Fruit fly (Drosophila melanogaster) whole organism, embryonic: Measurements from ENCODE around the gene CG46427.
A peak's percentile ranks its signal among the peaks of the same experiment; 100 is the strongest.

Experiments
- ATbp ChIP-seq: fragments of 200-800 bp; sonication (Bioruptor generic); optimal IDR thresholded peaks from 2 replicates; lab custom pipeline; 2017; ENCODE audit warnings: missing biosample characterization, mild to moderate bottlenecking, missing genetic modification characterization, missing genetic modification reagents
- CG1024 ChIP-seq: fragments of 200-800 bp; sonication (Bioruptor generic); IDR thresholded peaks from 2 replicates; pipeline ENCODE4 v1.3.6; 2022; ENCODE audit warnings: missing biosample characterization, missing genetic modification characterization
- CG10321 ChIP-seq: fragments of 200-800 bp; sonication (Bioruptor generic); IDR thresholded peaks from 2 replicates; pipeline ENCODE4 v1.3.6; 2022; ENCODE audit warnings: missing biosample characterization, missing genetic modification characterization
- CG10565 ChIP-seq: fragments of 200-800 bp; sonication (Bioruptor generic); optimal IDR thresholded peaks from 3 replicates; lab custom pipeline; 2016; ENCODE audit warnings: missing biosample characterization, mild to moderate bottlenecking, missing genetic modification characterization
- CG12769 ChIP-seq: fragments of 200-800 bp; sonication (Bioruptor generic); optimal IDR thresholded peaks from 2 replicates; lab custom pipeline; 2019; ENCODE audit warnings: missing biosample characterization, mild to moderate bottlenecking, missing genetic modification characterization, moderate library complexity
- CG14050 ChIP-seq: fragments of 200-800 bp; sonication (Bioruptor generic); IDR thresholded peaks from 3 replicates; pipeline ENCODE4 v1.3.6; 2022; ENCODE audit warnings: missing biosample characterization, missing genetic modification characterization
- CG14860 ChIP-seq: fragments of 200-800 bp; sonication (Bioruptor generic); IDR thresholded peaks from 3 replicates; pipeline ENCODE4 v1.3.6; 2022; ENCODE audit warnings: missing biosample characterization, missing genetic modification characterization; ENCODE audit not compliant: partially characterized antibody
- CG1647 ChIP-seq: fragments of 200-800 bp; sonication (Bioruptor generic); optimal IDR thresholded peaks from 3 replicates; lab custom pipeline; 2016; ENCODE audit warnings: missing biosample characterization, missing genetic modification characterization
- CG16815 ChIP-seq: fragments of 200-800 bp; sonication (Bioruptor generic); optimal IDR thresholded peaks from 3 replicates; lab custom pipeline; 2017; ENCODE audit warnings: missing biosample characterization, mild to moderate bottlenecking, missing genetic modification characterization
- CG17361 ChIP-seq: fragments of 200-800 bp; sonication (Bioruptor generic); IDR thresholded peaks from 3 replicates; pipeline ENCODE4 v1.3.6; 2022; ENCODE audit warnings: missing biosample characterization, missing genetic modification characterization
- CG18764 ChIP-seq: fragments of 200-800 bp; sonication (Bioruptor generic); optimal IDR thresholded peaks from 3 replicates; lab custom pipeline; 2016; ENCODE audit warnings: missing biosample characterization, missing genetic modification characterization
- CG2875 ChIP-seq: fragments of 200-800 bp; sonication (Bioruptor generic); optimal IDR thresholded peaks from 2 replicates; lab custom pipeline; 2017; ENCODE audit warnings: missing biosample characterization, mild to moderate bottlenecking, missing genetic modification characterization, missing genetic modification reagents
- CG31365 ChIP-seq: fragments of 200-800 bp; sonication (Bioruptor generic); optimal IDR thresholded peaks from 2 replicates; lab custom pipeline; 2018; ENCODE audit warnings: missing biosample characterization, mild to moderate bottlenecking, missing genetic modification characterization
- CG4404 ChIP-seq: fragments of 200-800 bp; sonication (Bioruptor generic); IDR thresholded peaks from 2 replicates; pipeline ENCODE4 v1.3.6; 2022; ENCODE audit warnings: missing biosample characterization, missing genetic modification characterization
- CG4730 ChIP-seq: fragments of 200-800 bp; sonication (Bioruptor generic); IDR thresholded peaks from 2 replicates; pipeline ENCODE4 v1.3.6; 2022; ENCODE audit warnings: missing biosample characterization, missing genetic modification characterization
- CG5180 ChIP-seq: fragments of 200-800 bp; sonication (Bioruptor generic); optimal IDR thresholded peaks from 3 replicates; lab custom pipeline; 2017; ENCODE audit warnings: missing biosample characterization, missing genetic modification characterization, mild to moderate bottlenecking, moderate library complexity, missing genetic modification reagents
- CG6689 ChIP-seq: fragments of 200-800 bp; sonication (Bioruptor generic); IDR thresholded peaks from 2 replicates; pipeline ENCODE4 v1.3.6; 2022; ENCODE audit warnings: missing biosample characterization, missing genetic modification characterization
- CG8089 ChIP-seq: fragments of 200-800 bp; sonication (Bioruptor generic); optimal IDR thresholded peaks from 3 replicates; lab custom pipeline; 2016; ENCODE audit warnings: missing biosample characterization, missing genetic modification characterization
- CG9609 ChIP-seq: fragments of 200-800 bp; sonication (Bioruptor generic); optimal IDR thresholded peaks from 3 replicates; lab custom pipeline; 2016; ENCODE audit warnings: missing biosample characterization, missing genetic modification characterization
- Camta ChIP-seq: fragments of 200-800 bp; sonication (Bioruptor generic); optimal IDR thresholded peaks from 2 replicates; lab custom pipeline; 2016; ENCODE audit warnings: missing biosample characterization, missing genetic modification characterization
- E2f1 ChIP-seq: fragments of 200-800 bp; sonication (Bioruptor generic); IDR thresholded peaks from 2 replicates; pipeline ENCODE4 v1.3.6; 2022; ENCODE audit warnings: missing biosample characterization, missing genetic modification characterization
- Eip74EF ChIP-seq, 2 experiments: fragments of 200-800 bp in 1 of 2; fragments of >200 bp in 1 of 2; sonication (Bioruptor generic) in 1 of 2; optimal IDR thresholded peaks; 2 replicates each; lab custom pipeline; 2017 to 2019; ENCODE audit warnings: missing biosample characterization in 2 of 2, missing genetic modification characterization in 2 of 2, mild to moderate bottlenecking in 1 of 2, moderate library complexity in 1 of 2
- MBD-R2 ChIP-seq: fragments of 200-800 bp; sonication (Bioruptor generic); IDR thresholded peaks from 2 replicates; pipeline ENCODE4 v1.3.6; 2022; ENCODE audit warnings: missing biosample characterization, missing genetic modification characterization
- Mrtf ChIP-seq: fragments of 200-800 bp; sonication (Bioruptor generic); IDR thresholded peaks from 3 replicates; pipeline ENCODE4 v1.3.6; 2022; ENCODE audit warnings: missing biosample characterization, missing genetic modification characterization
- Nf-YA ChIP-seq: fragments of 200-800 bp; sonication (Bioruptor generic); IDR thresholded peaks from 2 replicates; pipeline ENCODE4 v1.3.6; 2022; ENCODE audit warnings: missing biosample characterization, missing genetic modification characterization
- Rx ChIP-seq: fragments of 200-800 bp; sonication (Bioruptor generic); IDR thresholded peaks from 2 replicates; pipeline ENCODE4 v1.3.6; 2022; ENCODE audit warnings: missing biosample characterization, missing genetic modification characterization
- Xbp1 ChIP-seq: fragments of 200-800 bp; sonication (Bioruptor generic); optimal IDR thresholded peaks from 3 replicates; lab custom pipeline; 2016; ENCODE audit warnings: missing biosample characterization, mild to moderate bottlenecking, missing genetic modification characterization
- ab ChIP-seq: fragments of 200-800 bp; sonication (Bioruptor generic); optimal IDR thresholded peaks from 2 replicates; lab custom pipeline; 2016; ENCODE audit warnings: missing biosample characterization, missing genetic modification characterization
- ato ChIP-seq: fragments of 200-800 bp; sonication (Bioruptor generic); IDR thresholded peaks from 2 replicates; pipeline ENCODE4 v1.3.6; 2022; ENCODE audit warnings: missing biosample characterization, missing genetic modification characterization; ENCODE audit not compliant: partially characterized antibody
- cas ChIP-seq: fragments of 200-800 bp; sonication (Bioruptor generic); IDR thresholded peaks from 2 replicates; pipeline ENCODE4 v1.3.6; 2022; ENCODE audit warnings: missing biosample characterization, missing genetic modification characterization
- danr ChIP-seq: fragments of 200-800 bp; sonication (Bioruptor generic); IDR thresholded peaks from 2 replicates; pipeline ENCODE4 v1.3.6; 2022; ENCODE audit warnings: missing biosample characterization, missing genetic modification characterization
- fru ChIP-seq: fragments of >200 bp; optimal IDR thresholded peaks from 2 replicates; lab custom pipeline; 2017
- gcm2 ChIP-seq: fragments of 200-800 bp; sonication (Bioruptor generic); optimal IDR thresholded peaks from 2 replicates; lab custom pipeline; 2016; ENCODE audit warnings: missing biosample characterization, missing genetic modification characterization
- gt ChIP-seq: fragments of 200-800 bp; sonication (Bioruptor generic); IDR thresholded peaks from 2 replicates; pipeline ENCODE4 v1.3.6; 2022; ENCODE audit warnings: missing biosample characterization, missing genetic modification characterization
- hbn ChIP-seq: fragments of 200-800 bp; sonication (Bioruptor generic); IDR thresholded peaks from 2 replicates; pipeline ENCODE4 v1.3.6; 2022; ENCODE audit warnings: missing biosample characterization, missing genetic modification characterization; ENCODE audit not compliant: partially characterized antibody
- hkb ChIP-seq, 2 experiments: fragments of 200-800 bp in 1 of 2; fragments of >200 bp in 1 of 2; sonication (Bioruptor generic) in 1 of 2; IDR thresholded peaks in 1 of 2; optimal IDR thresholded peaks in 1 of 2; 2 replicates each; pipeline versions ENCODE4 v1.3.6 to Lab custom; 2017 to 2022; ENCODE audit warnings: missing biosample characterization in 1 of 2, missing genetic modification characterization in 1 of 2
- inv ChIP-seq: fragments of 200-800 bp; sonication (Bioruptor generic); IDR thresholded peaks from 2 replicates; pipeline ENCODE4 v1.3.6; 2022; ENCODE audit warnings: missing biosample characterization, missing genetic modification characterization; ENCODE audit not compliant: partially characterized antibody
- klu ChIP-seq: fragments of 200-800 bp; sonication (Bioruptor generic); IDR thresholded peaks from 2 replicates; pipeline ENCODE4 v1.3.6; 2022; ENCODE audit warnings: missing biosample characterization, missing genetic modification characterization
- nerfin-2 ChIP-seq: fragments of 200-800 bp; sonication (Bioruptor generic); IDR thresholded peaks from 2 replicates; pipeline ENCODE4 v1.3.6; 2022; ENCODE audit warnings: missing biosample characterization, missing genetic modification characterization; ENCODE audit not compliant: partially characterized antibody
- p53 ChIP-seq: fragments of 200-800 bp; sonication (Bioruptor generic); optimal IDR thresholded peaks from 2 replicates; lab custom pipeline; 2016; ENCODE audit warnings: missing biosample characterization, missing genetic modification characterization
- pan ChIP-seq, 4 experiments: fragments of >200 bp in 3 of 4; fragments of 200-800 bp in 1 of 4; sonication (Bioruptor generic) in 1 of 4; optimal IDR thresholded peaks in 3 of 4; IDR thresholded peaks in 1 of 4; 2 replicates each; pipeline versions ENCODE4 v1.3.6 to Lab custom; 2017 to 2022; ENCODE audit warnings: missing biosample characterization in 2 of 4, missing genetic modification characterization in 2 of 4, mixed read lengths in 1 of 4
- pb ChIP-seq: fragments of 200-800 bp; sonication (Bioruptor generic); optimal IDR thresholded peaks from 3 replicates; lab custom pipeline; 2016; ENCODE audit warnings: missing biosample characterization, missing genetic modification characterization
- peb ChIP-seq: fragments of 200-800 bp; sonication (Bioruptor generic); IDR thresholded peaks from 2 replicates; pipeline ENCODE4 v1.3.6; 2022; ENCODE audit warnings: missing biosample characterization, missing genetic modification characterization
- run ChIP-seq: fragments of 200-800 bp; sonication (Bioruptor generic); optimal IDR thresholded peaks from 3 replicates; lab custom pipeline; 2018; ENCODE audit warnings: missing biosample characterization, mild to moderate bottlenecking, missing genetic modification characterization
- sens-2 ChIP-seq: fragments of 200-800 bp; sonication (Bioruptor generic); IDR thresholded peaks from 2 replicates; pipeline ENCODE4 v1.3.6; 2022; ENCODE audit warnings: missing biosample characterization, missing genetic modification characterization
- tap ChIP-seq: fragments of 200-800 bp; optimal IDR thresholded peaks from 3 replicates; lab custom pipeline; 2019; ENCODE audit warnings: missing biosample characterization, mild to moderate bottlenecking, missing genetic modification characterization, moderate library complexity
- wek ChIP-seq: fragments of 200-800 bp; sonication (Bioruptor generic); optimal IDR thresholded peaks from 3 replicates; lab custom pipeline; 2018; ENCODE audit warnings: missing biosample characterization, mild to moderate bottlenecking, missing genetic modification characterization, moderate library complexity

Gene CG46427

DNA sequence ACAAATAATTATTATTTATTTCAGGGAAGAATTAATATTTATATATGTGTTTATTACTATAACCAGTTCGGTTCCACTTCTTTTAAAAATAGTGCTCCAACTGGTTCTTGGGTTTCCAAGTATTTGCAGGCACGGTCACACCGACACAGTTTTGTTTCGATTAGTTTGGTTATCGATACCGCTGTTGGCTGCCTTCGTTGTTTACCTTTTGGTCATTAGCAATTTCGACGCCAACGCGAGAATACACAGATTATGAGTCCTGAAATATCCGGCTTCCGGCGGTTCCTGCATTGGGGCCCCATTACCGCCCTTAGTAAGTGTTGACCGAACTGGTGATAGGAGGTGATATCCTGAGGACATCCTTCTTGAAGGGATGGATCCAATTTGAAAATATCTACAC lies 30.8 kb downstream of the CG46427 start, which contains the start of gene CG5196 (continued):
- no peak for TF ChIP-seq pan (optimal IDR thresholded peaks at IDR 0.05; lab: Kevin White, UChicago)
- TF ChIP-seq pan (GFP tag; optimal IDR thresholded peaks at IDR 0.05 in 1 of 2, IDR thresholded peaks at IDR 0.05 in 1 of 2), result no peak
- TF ChIP-seq CG12769 (tag; lab: Kevin White, UChicago), result no peak
- TF ChIP-seq Rx (GFP tag; lab: Robert Waterston, UW), result no peak
- TF ChIP-seq run (tag; lab: Kevin White, UChicago), result no peak
- no peak for TF ChIP-seq gt (GFP tag; lab: Robert Waterston, UW)
- TF ChIP-seq CG9609 (GFP tag; lab: Kevin White, UChicago), result no peak
- TF ChIP-seq CG14050 (GFP tag; lab: Robert Waterston, UW), result no peak
- TF ChIP-seq CG8089 (GFP tag; lab: Kevin White, UChicago), result no peak
- TF ChIP-seq fru (lab: Kevin White, UChicago), result no peak
- peak; percentile 12 for TF ChIP-seq Xbp1
- TF ChIP-seq hbn (GFP tag; lab: Robert Waterston, UW), result peak; percentile 17; the same call in 1 of the 2 replicates
- no peak for TF ChIP-seq Eip74EF (GFP tag; optimal IDR thresholded peaks at IDR 0.05; lab: Kevin White, UChicago)
- TF ChIP-seq p53, result no peak
- TF ChIP-seq Mrtf (GFP tag; lab: Robert Waterston, UW), result no peak
- peak; percentile 51; the same call in 1 of the 2 replicates for TF ChIP-seq inv (GFP tag; lab: Robert Waterston, UW)
- no peak for TF ChIP-seq E2f1 (GFP tag; lab: Robert Waterston, UW)
- no peak for TF ChIP-seq CG4404 (GFP tag; lab: Robert Waterston, UW)
- peak; percentile 95 for TF ChIP-seq MBD-R2 (GFP tag; lab: Robert Waterston, UW)
- TF ChIP-seq gcm2 (GFP tag; lab: Kevin White, UChicago), result no peak
- TF ChIP-seq tap (tag; lab: Kevin White, UChicago), result no peak
- no peak for TF ChIP-seq CG17361 (GFP tag; lab: Robert Waterston, UW)
- no peak for TF ChIP-seq ab
- TF ChIP-seq CG1647 (GFP tag; lab: Kevin White, UChicago), result no peak
- TF ChIP-seq CG31365, result no peak
- no peak for TF ChIP-seq CG4730
- no peak for TF ChIP-seq hkb (optimal IDR thresholded peaks at IDR 0.05; lab: Kevin White, UChicago)
- no peak for TF ChIP-seq hkb (GFP tag; IDR thresholded peaks at IDR 0.05; lab: Robert Waterston, UW)
- TF ChIP-seq Nf-YA (GFP tag; lab: Robert Waterston, UW), result no peak
- no peak for TF ChIP-seq danr (GFP tag; lab: Robert Waterston, UW)
- peak; percentile 26 for TF ChIP-seq pb (GFP tag; lab: Kevin White, UChicago)
- peak; percentile 27; the same call in 2 of the 3 replicates for TF ChIP-seq CG14860
- TF ChIP-seq CG1024, result no peak
- TF ChIP-seq ato, result peak; percentile 57; the same call in 1 of the 2 replicates
- no peak for TF ChIP-seq Camta (GFP tag; lab: Kevin White, UChicago)
- no peak for TF ChIP-seq CG5180 (GFP tag; lab: Kevin White, UChicago)
- no peak for TF ChIP-seq peb (GFP tag; lab: Robert Waterston, UW)
- no peak for TF ChIP-seq CG6689 (GFP tag; lab: Robert Waterston, UW)
- no peak for TF ChIP-seq ATbp (GFP tag; lab: Kevin White, UChicago)
- peak; percentile 58; the same call in 1 of the 2 replicates for TF ChIP-seq nerfin-2 (GFP tag; lab: Robert Waterston, UW)
- no peak for TF ChIP-seq klu (GFP tag; lab: Robert Waterston, UW)
- no peak for TF ChIP-seq sens-2 (GFP tag; lab: Robert Waterston, UW)
- peak; percentile 9 for TF ChIP-seq wek
- TF ChIP-seq cas, result no peak
- TF ChIP-seq CG2875 (GFP tag; lab: Kevin White, UChicago), result no peak
- no peak for TF ChIP-seq CG10321 (GFP tag; lab: Robert Waterston, UW)
- no peak for TF ChIP-seq CG18764
- TF ChIP-seq CG16815, result no peak
- no peak for TF ChIP-seq CG10565
- TF ChIP-seq, all 482 proteins: peak for 127
